Worm (Caenorhabditis elegans): Measurements from ENCODE around the gene F01D5.3.

ce11 chrII:13982923-13983322, 17.0 kb downstream of the F01D5.3 start, which contains the start of the genes Y39G8B.13 and Y39G8B.10:
- no peak for TF ChIP-seq F13H6.1 (tag; optimal IDR thresholded peaks at IDR 0.05)
- TF ChIP-seq blmp-1 (tag; optimal IDR thresholded peaks at IDR 0.05; ENCODE audit: insufficient read depth): no peak
- TF ChIP-seq ztf-11 (tag; optimal IDR thresholded peaks at IDR 0.05): no peak
- no peak for TF ChIP-seq zag-1 (tag; optimal IDR thresholded peaks at IDR 0.05)
- no peak for TF ChIP-seq nhr-23 (tag; optimal IDR thresholded peaks at IDR 0.05)
- no peak for TF ChIP-seq ceh-82 (tag; optimal IDR thresholded peaks at IDR 0.05)
- TF ChIP-seq nhr-12 (tag; optimal IDR thresholded peaks at IDR 0.05): no peak
- TF ChIP-seq unc-62 (GFP tag; optimal IDR thresholded peaks at IDR 0.05): no peak
- no peak for TF ChIP-seq nhr-11 (tag; optimal IDR thresholded peaks at IDR 0.05)

All from whole organism, L2 larva.